Fruit fly (Drosophila melanogaster) whole organism, wandering third instar larva: ENCODE measurements around the gene udt.

Source experiments
- CG9705 ChIP-seq: fragments of 200-800 bp; sonication (Bioruptor generic); optimal IDR thresholded peaks from 2 replicates; lab custom pipeline; 2018; ENCODE audit warnings: missing biosample characterization, mild to moderate bottlenecking, missing genetic modification characterization
- Dfd ChIP-seq: fragments of >200 bp; optimal IDR thresholded peaks from 2 replicates; lab custom pipeline; 2017; ENCODE audit warnings: missing biosample characterization, missing genetic modification characterization
- Hr83 ChIP-seq: fragments of 200-300 bp; sonication (Bioruptor generic); optimal IDR thresholded peaks from 2 replicates; lab custom pipeline; 2016; ENCODE audit warnings: missing biosample characterization, mild to moderate bottlenecking, missing genetic modification characterization, moderate library complexity; ENCODE audit not compliant: poor library complexity, severe bottlenecking
- br ChIP-seq: fragments of 200-800 bp; sonication (Bioruptor generic); optimal IDR thresholded peaks from 2 replicates; lab custom pipeline; 2016; ENCODE audit warnings: missing biosample characterization, missing genetic modification characterization
- dl ChIP-seq, 2 experiments: fragments of 175-275, 200-275 bp in 1 of 2; fragments of 200-275 bp in 1 of 2; sonication (Bioruptor generic); optimal IDR thresholded peaks; lab custom pipeline; 2018; ENCODE audit warnings: mild to moderate bottlenecking in 2 of 2, missing biosample characterization in 2 of 2, missing genetic modification characterization in 2 of 2, moderate library complexity in 2 of 2; ENCODE audit not compliant: partially characterized antibody in 2 of 2, insufficient read depth in 1 of 2
- ey ChIP-seq: fragments of 200-800 bp; sonication (Bioruptor generic); optimal IDR thresholded peaks from 2 replicates; lab custom pipeline; 2016; ENCODE audit warnings: missing biosample characterization, missing genetic modification characterization
- h ChIP-seq: fragments of 200-800 bp; sonication (Bioruptor generic); optimal IDR thresholded peaks from 3 replicates; lab custom pipeline; 2016; ENCODE audit warnings: missing biosample characterization, mild to moderate bottlenecking, missing genetic modification characterization
- pan ChIP-seq: fragments of >200 bp; optimal IDR thresholded peaks from 2 replicates; lab custom pipeline; 2017
- rgr ChIP-seq: fragments of 200-800 bp; sonication (Bioruptor generic); optimal IDR thresholded peaks from 3 replicates; lab custom pipeline; 2016; ENCODE audit warnings: missing biosample characterization, mild to moderate bottlenecking, missing genetic modification characterization
- sage ChIP-seq: fragments of 200-800 bp; sonication (Bioruptor generic); optimal IDR thresholded peaks from 2 replicates; lab custom pipeline; 2016; ENCODE audit warnings: missing biosample characterization, mild to moderate bottlenecking, missing genetic modification characterization
- usp ChIP-seq: fragments of >200 bp; optimal IDR thresholded peaks from 2 replicates; lab custom pipeline; 2017; ENCODE audit warnings: missing biosample characterization, missing genetic modification characterization

- TF ChIP-seq h: no peak
- TF ChIP-seq pan (lab: Kevin White, UChicago): no peak
- no peak for TF ChIP-seq usp (GFP tag; lab: Kevin White, UChicago)
- no peak for TF ChIP-seq sage
- no peak for TF ChIP-seq rgr (GFP tag; lab: Kevin White, UChicago)
- TF ChIP-seq ey: no peak
- no peak for TF ChIP-seq br (GFP tag; lab: Kevin White, UChicago)
- no peak for TF ChIP-seq Hr83 (GFP tag; lab: Kevin White, UChicago)
- no peak for TF ChIP-seq Dfd (GFP tag; lab: Kevin White, UChicago)
- TF ChIP-seq CG9705: no peak
- TF ChIP-seq dl (GFP tag; optimal IDR thresholded peaks at IDR 0.05; lab: Kevin White, UChicago; ENCODE audit: insufficient read depth in 1 of 2, partially characterized antibody in 2 of 2): no peak
Measured at dm6 chr3R:23734573-23735404, 28.3 kb downstream of the udt start.
